Fruit fly (Drosophila melanogaster): Measurements from ENCODE around the gene mth.

- TF ChIP-seq Rel (GFP tag; optimal IDR thresholded peaks at IDR 0.05): no peak
- TF ChIP-seq Rel (tag; optimal IDR thresholded peaks at IDR 0.05): peak; percentile 11
- TF ChIP-seq Hnf4 (GFP tag; optimal IDR thresholded peaks at IDR 0.05): no peak
- no peak for TF ChIP-seq br (GFP tag; optimal IDR thresholded peaks at IDR 0.05)
- TF ChIP-seq Myc (optimal IDR thresholded peaks at IDR 0.05): peak; percentile 83
- TF ChIP-seq h (GFP tag; optimal IDR thresholded peaks at IDR 0.05): no peak
- no peak for TF ChIP-seq fru (GFP tag; optimal IDR thresholded peaks at IDR 0.05)
- no peak for TF ChIP-seq OdsH (GFP tag; optimal IDR thresholded peaks at IDR 0.05)
- no peak for TF ChIP-seq psq (GFP tag; optimal IDR thresholded peaks at IDR 0.05)
- TF ChIP-seq brk (GFP tag; optimal IDR thresholded peaks at IDR 0.05): no peak
- TF ChIP-seq pan (optimal IDR thresholded peaks at IDR 0.05): no peak
- TF ChIP-seq sage (GFP tag; optimal IDR thresholded peaks at IDR 0.05): no peak
- TF ChIP-seq foxo (GFP tag; optimal IDR thresholded peaks at IDR 0.05): no peak
- peak; percentile 98 for TF ChIP-seq Vsx2 (GFP tag; optimal IDR thresholded peaks at IDR 0.05; ENCODE audit: partially characterized antibody)
Measured at dm6 chr3L:331842-332802, 14.6 kb downstream of the mth start, which contains the start of gene mthl9.
